Worm (Caenorhabditis elegans) whole organism, L2 larva: ENCODE measurements around the gene T16A1.5.

ENCODE experiments used
- fos-1 ChIP-seq: fragments of 150-350 bp; optimal IDR thresholded peaks from 2 replicates; lab custom pipeline; 2014; ENCODE audit warnings: missing biosample characterization, missing genetic modification characterization
- nhr-11 ChIP-seq: fragments of 150-350 bp; optimal IDR thresholded peaks from 2 replicates; lab custom pipeline; 2014; ENCODE audit warnings: missing biosample characterization, missing genetic modification characterization
- nhr-21 ChIP-seq: fragments of 150-350 bp; optimal IDR thresholded peaks from 2 replicates; lab custom pipeline; 2014; ENCODE audit warnings: missing biosample characterization, missing genetic modification characterization
- nhr-237 ChIP-seq: fragments of 150-350 bp; optimal IDR thresholded peaks from 2 replicates; lab custom pipeline; 2014; ENCODE audit warnings: missing biosample characterization, missing genetic modification characterization
- ztf-11 ChIP-seq: sonication (generic microtip); optimal IDR thresholded peaks from 2 replicates; lab custom pipeline; 2017; ENCODE audit warnings: missing biosample characterization, missing genetic modification characterization

DNA sequence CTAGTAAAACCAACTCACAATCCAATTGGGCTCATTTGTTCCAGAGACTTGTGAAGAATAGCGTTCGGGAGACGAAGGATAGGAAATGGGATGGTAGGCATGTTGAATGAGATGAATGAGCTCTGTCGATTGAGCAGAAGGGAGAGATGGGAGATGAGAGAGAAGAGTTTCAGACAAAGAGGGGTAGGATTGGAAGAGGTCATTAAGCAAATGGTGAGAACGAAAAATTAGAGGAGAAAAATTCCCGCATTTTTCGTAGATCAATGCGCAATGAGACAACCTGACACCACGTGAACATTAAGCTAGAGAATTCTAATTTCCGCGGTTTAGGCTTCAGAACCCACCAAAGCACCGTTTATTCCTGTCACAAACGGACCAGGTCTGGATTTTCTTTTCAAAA is 19.6 kb downstream of the T16A1.5 start, which contains the start of gene F07E5.13:
- TF ChIP-seq ztf-11 (no peak), fos-1 (no peak), nhr-11 (tag; lab: Kevin White, UChicago) (no peak), nhr-237 (no peak), nhr-21 (tag; lab: Kevin White, UChicago) (no peak)
